Worm (Caenorhabditis elegans): ENCODE results near the gene hum-4.

hum-4 gene

ce11 chrX:11433488-11433887, at the start of gene hum-4:
TSS of gene hum-4 (minus strand) at chrX:11433588.
- no peak for TF ChIP-seq nhr-23 (tag; optimal IDR thresholded peaks at IDR 0.05)
- TF ChIP-seq blmp-1 (tag; optimal IDR thresholded peaks at IDR 0.05; ENCODE audit: insufficient read depth), result no peak
- no peak for TF ChIP-seq nhr-21 (tag; optimal IDR thresholded peaks at IDR 0.05)
- no peak for TF ChIP-seq ceh-16 (tag; optimal IDR thresholded peaks at IDR 0.05)
- no peak for TF ChIP-seq aly-2 (tag; optimal IDR thresholded peaks at IDR 0.05)
- TF ChIP-seq nhr-129 (tag; optimal IDR thresholded peaks at IDR 0.05), result no peak
- TF ChIP-seq egl-27 (tag; optimal IDR thresholded peaks at IDR 0.05), result no peak
- no peak for TF ChIP-seq snpc-4 (tag; optimal IDR thresholded peaks at IDR 0.05)
- no peak for TF ChIP-seq mbf-1 (tag; optimal IDR thresholded peaks at IDR 0.05)
- TF ChIP-seq elt-1 (tag; optimal IDR thresholded peaks at IDR 0.05), result no peak
- TF ChIP-seq sma-9 (GFP tag; optimal IDR thresholded peaks at IDR 0.05), result no peak
- TF ChIP-seq sma-9 (tag; optimal IDR thresholded peaks at IDR 0.05), result no peak

DNA sequence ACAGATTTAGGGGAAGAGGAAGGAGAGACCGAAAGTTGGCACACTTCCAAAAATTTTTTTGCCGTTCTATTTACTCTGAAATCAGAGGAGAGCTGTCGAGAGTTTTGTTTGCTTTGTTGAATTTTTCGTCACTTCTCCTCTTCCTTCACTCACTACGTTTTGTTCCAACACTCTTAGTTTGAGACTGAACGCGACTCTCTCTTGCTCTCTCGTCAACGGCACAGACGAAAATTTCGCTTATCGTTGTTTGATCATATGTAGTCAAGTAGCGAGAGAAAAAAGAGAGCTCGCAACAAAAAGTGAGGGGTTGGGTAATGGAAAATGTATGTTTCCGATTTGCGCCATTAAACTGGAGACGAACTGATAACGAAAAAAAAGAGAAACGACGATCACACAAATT, 49.2 kb upstream of the hum-4 start:
- TF ChIP-seq sma-3 (GFP tag; optimal IDR thresholded peaks at IDR 0.05) (no peak), zag-1 (tag; optimal IDR thresholded peaks at IDR 0.05) (no peak), aly-2 (tag; optimal IDR thresholded peaks at IDR 0.05) (no peak), nhr-23 (tag; optimal IDR thresholded peaks at IDR 0.05) (no peak), egl-27 (tag; optimal IDR thresholded peaks at IDR 0.05) (peak; percentile 18), unc-62 (GFP tag; optimal IDR thresholded peaks at IDR 0.05) (no peak), ztf-11 (tag; optimal IDR thresholded peaks at IDR 0.05) (no peak), elt-1 (tag; optimal IDR thresholded peaks at IDR 0.05) (no peak), mdl-1 (tag; optimal IDR thresholded peaks at IDR 0.05) (peak in 1 of 2 experiments; percentile 67), R02D3.7 (tag; optimal IDR thresholded peaks at IDR 0.05) (no peak), skn-1 (tag; optimal IDR thresholded peaks at IDR 0.05) (no peak), nhr-129 (tag; optimal IDR thresholded peaks at IDR 0.05) (peak; percentile 59), snpc-4 (tag; optimal IDR thresholded peaks at IDR 0.05) (no peak), nhr-237 (tag; optimal IDR thresholded peaks at IDR 0.05) (no peak), fos-1 (tag; optimal IDR thresholded peaks at IDR 0.05) (peak; percentile 65), gmeb-1 (tag; optimal IDR thresholded peaks at IDR 0.05) (peak; percentile 24), lin-13 (GFP tag; optimal IDR thresholded peaks at IDR 0.05) (no peak), lin-39 (tag; optimal IDR thresholded peaks at IDR 0.05) (no peak), ceh-16 (tag; optimal IDR thresholded peaks at IDR 0.05) (no peak), ztf-4 (tag; optimal IDR thresholded peaks at IDR 0.05) (no peak), alr-1 (tag; optimal IDR thresholded peaks at IDR 0.05) (no peak), sma-9 (GFP tag; optimal IDR thresholded peaks at IDR 0.05) (peak; percentile 40), sma-9 (tag; optimal IDR thresholded peaks at IDR 0.05) (no peak), F13H6.1 (tag; optimal IDR thresholded peaks at IDR 0.05) (peak; percentile 72), mab-5 (tag; optimal IDR thresholded peaks at IDR 0.05) (no peak), nhr-6 (tag; optimal IDR thresholded peaks at IDR 0.05) (no peak), ceh-82 (tag; optimal IDR thresholded peaks at IDR 0.05) (no peak), lsy-2 (tag; optimal IDR thresholded peaks at IDR 0.05) (no peak), sem-4 (tag; optimal IDR thresholded peaks at IDR 0.05) (no peak), crh-2 (tag; optimal IDR thresholded peaks at IDR 0.05) (peak; percentile 65), lin-11 (tag; optimal IDR thresholded peaks at IDR 0.05) (no peak), nhr-12 (tag; optimal IDR thresholded peaks at IDR 0.05) (no peak), ama-1 (optimal IDR thresholded peaks at IDR 0.05) (no peak), nhr-25 (tag; optimal IDR thresholded peaks at IDR 0.05) (no peak), unc-55 (GFP tag; optimal IDR thresholded peaks at IDR 0.05) (peak; percentile 23), C34F6.9 (tag; optimal IDR thresholded peaks at IDR 0.05) (no peak), ZK546.5 (tag; optimal IDR thresholded peaks at IDR 0.05) (no peak), nhr-11 (tag; optimal IDR thresholded peaks at IDR 0.05) (no peak), elt-3 (tag; optimal IDR thresholded peaks at IDR 0.05) (no peak), unc-39 (tag; optimal IDR thresholded peaks at IDR 0.05) (no peak), ztf-1 (GFP tag; conservative IDR thresholded peaks at IDR 0.05) (no peak), blmp-1 (tag; optimal IDR thresholded peaks at IDR 0.05; ENCODE audit: insufficient read depth) (no peak), nhr-21 (tag; optimal IDR thresholded peaks at IDR 0.05) (no peak), nhr-77 (tag; optimal IDR thresholded peaks at IDR 0.05) (no peak), Y55F3AM.14 (GFP tag; optimal IDR thresholded peaks at IDR 0.05) (no peak)

Data from whole organism, L2 larva.